Fruit fly (Drosophila melanogaster) whole organism: ENCODE results near the gene CG7362.

Experiments used
- Dll ChIP-seq: fragments of >200 bp; optimal IDR thresholded peaks from 2 replicates; lab custom pipeline; 2017
- EcR ChIP-seq, 2 experiments: fragments of >200 bp; optimal IDR thresholded peaks; 2 replicates each; lab custom pipeline; 2017; ENCODE audit warnings: missing biosample characterization in 2 of 2, missing genetic modification characterization in 2 of 2, missing genetic modification reagents in 2 of 2
- psq ChIP-seq: fragments of >200 bp; optimal IDR thresholded peaks from 2 replicates; lab custom pipeline; 2017

dm6 chr3R:14717076-14717711 is 37.1 kb downstream of the CG7362 start:
- TF ChIP-seq psq (lab: Kevin White, UChicago) (no peak), EcR (GFP tag; optimal IDR thresholded peaks at IDR 0.05; lab: Kevin White, UChicago) (no peak), Dll (lab: Kevin White, UChicago) (no peak)
